Fruit fly (Drosophila melanogaster) whole organism, embryonic: ENCODE measurements around the gene dj-1beta.
A peak's percentile ranks its signal among the peaks of the same experiment; 100 is the strongest.

Experiments used
- Abd-B ChIP-seq: fragments of 200-800 bp; sonication (Bioruptor generic); optimal IDR thresholded peaks from 2 replicates; lab custom pipeline; 2018; ENCODE audit warnings: missing biosample characterization, mild to moderate bottlenecking, missing genetic modification characterization, moderate library complexity
- CG10431 ChIP-seq: fragments of 200-800 bp; sonication (Bioruptor generic); optimal IDR thresholded peaks from 3 replicates; lab custom pipeline; 2018; ENCODE audit warnings: missing biosample characterization, mild to moderate bottlenecking, missing genetic modification characterization
- CG10654 ChIP-seq: fragments of 200-800 bp; sonication (Bioruptor generic); optimal IDR thresholded peaks from 2 replicates; lab custom pipeline; 2016; ENCODE audit warnings: missing biosample characterization, missing genetic modification characterization
- CG10979 ChIP-seq: fragments of 200-800 bp; sonication (Bioruptor generic); optimal IDR thresholded peaks from 2 replicates; lab custom pipeline; 2018; ENCODE audit warnings: missing biosample characterization, mild to moderate bottlenecking, missing genetic modification characterization, moderate library complexity
- CG11398 ChIP-seq: fragments of 200-800 bp; sonication (Bioruptor generic); optimal IDR thresholded peaks from 2 replicates; lab custom pipeline; 2016; ENCODE audit warnings: missing biosample characterization, missing genetic modification characterization
- CG12104 ChIP-seq: fragments of 200-800 bp; sonication (Bioruptor generic); optimal IDR thresholded peaks from 3 replicates; lab custom pipeline; 2016; ENCODE audit warnings: missing biosample characterization, missing genetic modification characterization
- CG1233 ChIP-seq: fragments of 200-800 bp; sonication (Bioruptor generic); optimal IDR thresholded peaks from 4 replicates; lab custom pipeline; 2018; ENCODE audit warnings: missing biosample characterization, mild to moderate bottlenecking, missing genetic modification characterization
- CG12744 ChIP-seq: fragments of 200-800 bp; sonication (Bioruptor generic); optimal IDR thresholded peaks from 2 replicates; lab custom pipeline; 2016; ENCODE audit warnings: missing biosample characterization, missing genetic modification characterization
- CG13123 ChIP-seq: fragments of 200-800 bp; sonication (Bioruptor generic); optimal IDR thresholded peaks from 2 replicates; lab custom pipeline; 2016; ENCODE audit warnings: missing biosample characterization, missing genetic modification characterization
- CG15696 ChIP-seq: fragments of 200-800 bp; sonication (Bioruptor generic); optimal IDR thresholded peaks from 2 replicates; lab custom pipeline; 2019; ENCODE audit warnings: missing biosample characterization, mild to moderate bottlenecking, missing genetic modification characterization, moderate library complexity
- CG17912 ChIP-seq: fragments of 200-800 bp; sonication (Bioruptor generic); optimal IDR thresholded peaks from 2 replicates; lab custom pipeline; 2018; ENCODE audit warnings: missing biosample characterization, mild to moderate bottlenecking, missing genetic modification characterization
- CG2120 ChIP-seq: fragments of 200-800 bp; sonication (Bioruptor generic); optimal IDR thresholded peaks from 3 replicates; lab custom pipeline; 2016; ENCODE audit warnings: missing biosample characterization, missing genetic modification characterization
- CG2199 ChIP-seq: fragments of 200-800 bp; sonication (Bioruptor generic); IDR thresholded peaks from 3 replicates; pipeline ENCODE4 v1.3.6; 2022; ENCODE audit warnings: missing biosample characterization, missing genetic modification characterization
- CG4404 ChIP-seq: fragments of 200-800 bp; sonication (Bioruptor generic); IDR thresholded peaks from 2 replicates; pipeline ENCODE4 v1.3.6; 2022; ENCODE audit warnings: missing biosample characterization, missing genetic modification characterization
- CG4707 ChIP-seq: fragments of 200-800 bp; sonication (Bioruptor generic); optimal IDR thresholded peaks from 2 replicates; lab custom pipeline; 2018; ENCODE audit warnings: missing biosample characterization, mild to moderate bottlenecking, missing genetic modification characterization, moderate library complexity
- CG6254 ChIP-seq: fragments of 200-800 bp; sonication (Bioruptor generic); optimal IDR thresholded peaks from 3 replicates; lab custom pipeline; 2017; ENCODE audit warnings: mild to moderate bottlenecking, missing biosample characterization, missing genetic modification reagents, missing genetic modification characterization
- CG7357 ChIP-seq: fragments of 200-800 bp; sonication (Bioruptor generic); IDR thresholded peaks from 3 replicates; pipeline ENCODE4 v1.3.6; 2022; ENCODE audit warnings: missing biosample characterization, missing genetic modification characterization
- CrebB ChIP-seq: fragments of 200-800 bp; sonication (Bioruptor generic); optimal IDR thresholded peaks from 3 replicates; lab custom pipeline; 2018; ENCODE audit warnings: missing biosample characterization, mild to moderate bottlenecking, missing genetic modification characterization
- Dbx ChIP-seq: fragments of 200-800 bp; sonication (Bioruptor generic); IDR thresholded peaks from 3 replicates; pipeline ENCODE4 v1.3.6; 2022; ENCODE audit warnings: missing biosample characterization, missing genetic modification characterization
- Dll ChIP-seq: fragments of 200-800 bp; sonication (Bioruptor generic); IDR thresholded peaks from 4 replicates; pipeline ENCODE4 v1.3.6; 2022; ENCODE audit warnings: missing biosample characterization, missing genetic modification characterization; ENCODE audit not compliant: partially characterized antibody
- Ets97D ChIP-seq: fragments of 200-800 bp; sonication (Bioruptor generic); optimal IDR thresholded peaks from 3 replicates; lab custom pipeline; 2016; ENCODE audit warnings: missing biosample characterization, missing genetic modification characterization
- Fer1 ChIP-seq: fragments of 200-800 bp; sonication (Bioruptor generic); optimal IDR thresholded peaks from 2 replicates; lab custom pipeline; 2017; ENCODE audit warnings: missing biosample characterization, mild to moderate bottlenecking, missing genetic modification characterization
- Hr3 ChIP-seq: fragments of 200-800 bp; sonication (Bioruptor generic); optimal IDR thresholded peaks from 3 replicates; lab custom pipeline; 2016; ENCODE audit warnings: missing biosample characterization, missing genetic modification characterization
- NC2β ChIP-seq: fragments of 200-800 bp; sonication (Bioruptor generic); optimal IDR thresholded peaks from 2 replicates; lab custom pipeline; 2016; ENCODE audit warnings: missing biosample characterization, missing genetic modification characterization
- Nf-YB ChIP-seq: fragments of 200-800 bp; sonication (Bioruptor generic); optimal IDR thresholded peaks from 3 replicates; lab custom pipeline; 2019; ENCODE audit warnings: missing biosample characterization, mild to moderate bottlenecking, missing genetic modification characterization, moderate library complexity
- Spps ChIP-seq: fragments of 200-800 bp; sonication (Bioruptor generic); optimal IDR thresholded peaks from 2 replicates; lab custom pipeline; 2018; ENCODE audit warnings: missing biosample characterization, mild to moderate bottlenecking, missing genetic modification characterization
- Stat92E ChIP-seq, 3 experiments: fragments of >200 bp in 2 of 3; fragments of 200-800 bp in 1 of 3; sonication (Bioruptor generic) in 1 of 3; optimal IDR thresholded peaks; 2 replicates each; lab custom pipeline; 2017 to 2019; ENCODE audit warnings: missing biosample characterization in 3 of 3, missing genetic modification characterization in 3 of 3, mild to moderate bottlenecking in 1 of 3, moderate library complexity in 1 of 3
- Usf ChIP-seq: fragments of 200-800 bp; sonication (Bioruptor generic); optimal IDR thresholded peaks from 2 replicates; lab custom pipeline; 2017; ENCODE audit warnings: missing genotype, missing biosample characterization, missing genetic modification characterization
- cas ChIP-seq: fragments of 200-800 bp; sonication (Bioruptor generic); IDR thresholded peaks from 2 replicates; pipeline ENCODE4 v1.3.6; 2022; ENCODE audit warnings: missing biosample characterization, missing genetic modification characterization
- chm ChIP-seq: fragments of 200-800 bp; sonication (Bioruptor generic); IDR thresholded peaks from 2 replicates; pipeline ENCODE4 v1.3.6; 2022; ENCODE audit warnings: missing biosample characterization, missing genetic modification characterization
- crol ChIP-seq: fragments of 200-800 bp; sonication (Bioruptor generic); IDR thresholded peaks from 2 replicates; pipeline ENCODE4 v1.3.6; 2022; ENCODE audit warnings: missing biosample characterization, missing genetic modification characterization
- danr ChIP-seq: fragments of 200-800 bp; sonication (Bioruptor generic); IDR thresholded peaks from 2 replicates; pipeline ENCODE4 v1.3.6; 2022; ENCODE audit warnings: missing biosample characterization, missing genetic modification characterization
- dimm ChIP-seq: fragments of 200-800 bp; sonication (Bioruptor generic); IDR thresholded peaks from 2 replicates; pipeline ENCODE4 v1.3.6; 2022; ENCODE audit warnings: missing biosample characterization, missing genetic modification characterization
- disco-r ChIP-seq: fragments of 200-800 bp; sonication (Bioruptor generic); optimal IDR thresholded peaks from 2 replicates; lab custom pipeline; 2016; ENCODE audit warnings: missing biosample characterization, missing genetic modification characterization
- ems ChIP-seq: fragments of 200-800 bp; sonication (Bioruptor generic); optimal IDR thresholded peaks from 3 replicates; lab custom pipeline; 2016; ENCODE audit warnings: missing biosample characterization, missing genetic modification characterization
- esg ChIP-seq: fragments of 200-800 bp; sonication (Bioruptor generic); conservative IDR thresholded peaks from 2 replicates; pipeline ENCODE4 v1.3.6; 2022; ENCODE audit warnings: missing biosample characterization, missing genetic modification characterization
- fu2 ChIP-seq: fragments of 200-800 bp; sonication (Bioruptor generic); optimal IDR thresholded peaks from 2 replicates; lab custom pipeline; 2016; ENCODE audit warnings: missing biosample characterization, missing genetic modification characterization
- lab ChIP-seq: fragments of 200-800 bp; sonication (Bioruptor generic); optimal IDR thresholded peaks from 3 replicates; lab custom pipeline; 2017; ENCODE audit warnings: missing biosample characterization, missing genetic modification characterization, mild to moderate bottlenecking, moderate library complexity, missing genetic modification reagents
- rib ChIP-seq: fragments of 200-800 bp; sonication (Bioruptor generic); IDR thresholded peaks from 2 replicates; pipeline ENCODE4 v1.3.6; 2022; ENCODE audit warnings: missing biosample characterization, missing genetic modification characterization
- ro ChIP-seq: fragments of 200-800 bp; sonication (Bioruptor generic); IDR thresholded peaks from 2 replicates; pipeline ENCODE4 v1.3.6; 2022; ENCODE audit warnings: missing biosample characterization, missing genetic modification characterization
- schlank ChIP-seq: fragments of 200-800 bp; sonication (Bioruptor generic); optimal IDR thresholded peaks from 2 replicates; lab custom pipeline; 2018; ENCODE audit warnings: missing biosample characterization, mild to moderate bottlenecking, missing genetic modification characterization
- shn ChIP-seq: fragments of 200-800 bp; sonication (Bioruptor generic); optimal IDR thresholded peaks from 3 replicates; lab custom pipeline; 2016; ENCODE audit warnings: missing biosample characterization, missing genetic modification characterization
- sim ChIP-seq: fragments of 200-800 bp; sonication (Bioruptor generic); IDR thresholded peaks from 2 replicates; pipeline ENCODE4 v1.3.6; 2022; ENCODE audit warnings: missing biosample characterization, missing genetic modification characterization
- sisA ChIP-seq: fragments of 200-800 bp; sonication (Bioruptor generic); IDR thresholded peaks from 2 replicates; pipeline ENCODE4 v1.3.6; 2022; ENCODE audit warnings: missing biosample characterization, missing genetic modification characterization
- slou ChIP-seq: fragments of 200-800 bp; sonication (Bioruptor generic); optimal IDR thresholded peaks from 3 replicates; lab custom pipeline; 2016; ENCODE audit warnings: missing biosample characterization, missing genetic modification characterization
- so ChIP-seq: fragments of 200-800 bp; sonication (Bioruptor generic); IDR thresholded peaks from 3 replicates; pipeline ENCODE4 v1.3.6; 2022; ENCODE audit warnings: missing biosample characterization, missing genetic modification characterization
- tgo ChIP-seq: fragments of 200-800 bp; sonication (Bioruptor generic); IDR thresholded peaks from 3 replicates; pipeline ENCODE4 v1.3.6; 2022; ENCODE audit warnings: missing biosample characterization, missing genetic modification characterization
- tna ChIP-seq: fragments of 200-800 bp; sonication (Bioruptor generic); IDR thresholded peaks from 2 replicates; pipeline ENCODE4 v1.3.6; 2022; ENCODE audit warnings: missing biosample characterization, missing genetic modification characterization; ENCODE audit not compliant: partially characterized antibody
- ttk ChIP-seq: fragments of 200-800 bp; sonication (Bioruptor generic); IDR thresholded peaks from 2 replicates; pipeline ENCODE4 v2.1.2; 2022; ENCODE audit warnings: missing biosample characterization, missing genetic modification characterization
- tup ChIP-seq: fragments of 200-800 bp; sonication (Bioruptor generic); optimal IDR thresholded peaks from 2 replicates; lab custom pipeline; 2016; ENCODE audit warnings: missing biosample characterization, mild to moderate bottlenecking, missing genetic modification characterization, moderate library complexity
- twi ChIP-seq: fragments of 200-800 bp; optimal IDR thresholded peaks from 2 replicates; lab custom pipeline; 2019; ENCODE audit warnings: missing biosample characterization, mild to moderate bottlenecking, missing genetic modification characterization, moderate library complexity

dj-1beta gene

DNA sequence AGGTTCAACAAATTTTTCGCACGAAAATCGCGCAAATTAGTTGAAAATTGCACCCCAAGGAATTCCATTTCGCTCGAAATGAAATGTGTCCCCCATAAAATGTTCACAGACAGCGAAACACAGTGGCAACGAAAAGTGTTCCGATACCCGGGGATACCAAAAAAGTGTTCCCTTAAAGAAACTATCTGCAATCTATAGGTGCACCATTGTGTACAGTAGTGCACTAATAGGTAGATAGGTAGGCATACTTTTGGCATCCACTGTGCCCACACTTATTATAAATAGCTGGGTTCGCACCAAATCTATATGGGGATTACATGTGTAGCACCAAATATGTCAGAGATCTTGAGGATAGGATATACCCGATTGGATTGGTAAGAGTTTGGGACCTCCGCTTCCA is 10.2 kb upstream of the dj-1beta start (continued):
- TF ChIP-seq so (GFP tag; lab: Robert Waterston, UW) (peak; percentile 56; the same call in 1 of the 3 replicates), CG4707 (GFP tag; lab: Kevin White, UChicago) (peak; percentile 42), chm (GFP tag; lab: Robert Waterston, UW) (peak; percentile 58; the same call in 1 of the 2 replicates), schlank (tag; lab: Kevin White, UChicago) (peak; percentile 43), tgo (GFP tag; lab: Robert Waterston, UW) (peak; percentile 75), CG15696 (tag; lab: Kevin White, UChicago) (peak; percentile 17), CG17912 (GFP tag; lab: Kevin White, UChicago) (no peak), Fer1 (GFP tag; lab: Kevin White, UChicago) (peak; percentile 23), CG12104 (GFP tag; lab: Kevin White, UChicago) (no peak), tna (GFP tag; lab: Robert Waterston, UW) (no peak), fu2 (GFP tag; lab: Kevin White, UChicago) (peak; percentile 30), ttk (GFP tag; lab: Robert Waterston, UW) (peak; percentile 76), disco-r (GFP tag; lab: Kevin White, UChicago) (peak; percentile 28), NC2β (GFP tag; lab: Kevin White, UChicago) (peak; percentile 10), sisA (GFP tag; lab: Robert Waterston, UW) (peak; percentile 82), CG11398 (GFP tag; lab: Kevin White, UChicago) (peak; percentile 24), ems (peak; percentile 55), Hr3 (GFP tag; lab: Kevin White, UChicago) (peak; percentile 40), cas (0 out of 2 replicates have a peak, but pooled peaks have one; percentile 34), Dbx (peak; percentile 61), sim (GFP tag; lab: Robert Waterston, UW) (0 out of 2 replicates have a peak, but pooled peaks have one; percentile 36), esg (GFP tag; lab: Robert Waterston, UW) (peak; percentile 66), CG2199 (0 out of 3 replicates have a peak, but pooled peaks have one; percentile 42), twi (peak; percentile 45), Ets97D (peak; percentile 13), CG4404 (0 out of 2 replicates have a peak, but pooled peaks have one; percentile 20), CG10654 (GFP tag; lab: Kevin White, UChicago) (peak; percentile 6), Usf (peak; percentile 41), rib (peak; percentile 76), crol (peak; percentile 30; the same call in 1 of the 2 replicates), danr (peak; percentile 37; the same call in 1 of the 2 replicates), Spps (tag; lab: Kevin White, UChicago) (no peak), lab (peak; percentile 44), CG10979 (tag; lab: Kevin White, UChicago) (peak; percentile 49), ro (GFP tag; lab: Robert Waterston, UW) (0 out of 2 replicates have a peak, but pooled peaks have one; percentile 10), Stat92E (GFP tag; optimal IDR thresholded peaks at IDR 0.05; lab: Kevin White, UChicago) (no peak), CG1233 (GFP tag; lab: Kevin White, UChicago) (peak; percentile 24), shn (peak; percentile 43), CG6254 (GFP tag; lab: Kevin White, UChicago) (peak; percentile 40), tup (no peak), CG10431 (GFP tag; lab: Kevin White, UChicago) (no peak), dimm (GFP tag; lab: Robert Waterston, UW) (peak; percentile 52), Abd-B (GFP tag; lab: Kevin White, UChicago) (peak; percentile 9), CG7357 (GFP tag; lab: Robert Waterston, UW) (peak; percentile 63; the same call in 2 of the 3 replicates), CrebB (tag; lab: Kevin White, UChicago) (peak; percentile 16), CG13123 (GFP tag; lab: Kevin White, UChicago) (peak; percentile 18), CG12744 (peak; percentile 24), Dll (GFP tag; lab: Robert Waterston, UW) (no peak), slou (GFP tag; lab: Kevin White, UChicago) (peak; percentile 5), CG2120 (GFP tag; lab: Kevin White, UChicago) (peak; percentile 70), Nf-YB (GFP tag; lab: Kevin White, UChicago) (peak; percentile 12)
